Fruit fly (Drosophila melanogaster) whole organism, embryonic: ENCODE measurements around the gene Cyp4ac3.

Experiments
- Adf1 ChIP-seq: fragments of 200-800 bp; sonication (Bioruptor generic); IDR thresholded peaks from 2 replicates; pipeline ENCODE4 v1.3.6; 2022; ENCODE audit warnings: missing biosample characterization, missing genetic modification characterization
- Antp ChIP-seq: fragments of 200-800 bp; sonication (Bioruptor generic); optimal IDR thresholded peaks from 3 replicates; lab custom pipeline; 2016; ENCODE audit warnings: missing biosample characterization, missing genetic modification characterization
- CG1024 ChIP-seq: fragments of 200-800 bp; sonication (Bioruptor generic); IDR thresholded peaks from 2 replicates; pipeline ENCODE4 v1.3.6; 2022; ENCODE audit warnings: missing biosample characterization, missing genetic modification characterization
- CG10267 ChIP-seq: fragments of 200-800 bp; sonication (Bioruptor generic); optimal IDR thresholded peaks from 2 replicates; lab custom pipeline; 2018; ENCODE audit warnings: missing biosample characterization, mild to moderate bottlenecking, missing genetic modification characterization, moderate library complexity
- CG14441 ChIP-seq: fragments of 200-800 bp; sonication (Bioruptor generic); IDR thresholded peaks from 2 replicates; pipeline ENCODE4 v1.3.6; 2022; ENCODE audit warnings: missing biosample characterization, missing genetic modification characterization
- CG14965 ChIP-seq: fragments of 200-800 bp; sonication (Bioruptor generic); optimal IDR thresholded peaks from 2 replicates; lab custom pipeline; 2016; ENCODE audit warnings: missing biosample characterization, missing genetic modification characterization, borderline replicate concordance
- CG15479 ChIP-seq: fragments of 200-800 bp; sonication (Bioruptor generic); optimal IDR thresholded peaks from 3 replicates; lab custom pipeline; 2019; ENCODE audit warnings: missing biosample characterization, mild to moderate bottlenecking, missing genetic modification characterization, moderate library complexity
- CG2875 ChIP-seq: fragments of 200-800 bp; sonication (Bioruptor generic); optimal IDR thresholded peaks from 2 replicates; lab custom pipeline; 2017; ENCODE audit warnings: missing biosample characterization, mild to moderate bottlenecking, missing genetic modification characterization, missing genetic modification reagents
- CG32772 ChIP-seq: fragments of 200-800 bp; sonication (Bioruptor generic); IDR thresholded peaks from 2 replicates; pipeline ENCODE4 v1.3.6; 2022; ENCODE audit warnings: missing biosample characterization, missing genetic modification characterization
- CG34224 ChIP-seq: fragments of 200-800 bp; sonication (Bioruptor generic); IDR thresholded peaks from 3 replicates; pipeline ENCODE4 v1.3.6; 2022; ENCODE audit warnings: missing biosample characterization, missing genetic modification characterization; ENCODE audit not compliant: partially characterized antibody
- CG43689 ChIP-seq: fragments of 200-800 bp; sonication (Bioruptor generic); IDR thresholded peaks from 2 replicates; pipeline ENCODE4 v1.3.6; 2022; ENCODE audit warnings: missing biosample characterization, missing genetic modification characterization
- CG4854 ChIP-seq: fragments of 200-800 bp; sonication (Bioruptor generic); optimal IDR thresholded peaks from 2 replicates; lab custom pipeline; 2016; ENCODE audit warnings: missing biosample characterization, missing genetic modification characterization, inconsistent platforms
- CG5180 ChIP-seq: fragments of 200-800 bp; sonication (Bioruptor generic); optimal IDR thresholded peaks from 3 replicates; lab custom pipeline; 2017; ENCODE audit warnings: missing biosample characterization, missing genetic modification characterization, mild to moderate bottlenecking, moderate library complexity, missing genetic modification reagents
- CG6689 ChIP-seq: fragments of 200-800 bp; sonication (Bioruptor generic); IDR thresholded peaks from 2 replicates; pipeline ENCODE4 v1.3.6; 2022; ENCODE audit warnings: missing biosample characterization, missing genetic modification characterization
- CG7556 ChIP-seq: fragments of 200-800 bp; sonication (Bioruptor generic); optimal IDR thresholded peaks from 2 replicates; lab custom pipeline; 2017; ENCODE audit warnings: missing biosample characterization, mild to moderate bottlenecking, missing genetic modification characterization
- Camta ChIP-seq: fragments of 200-800 bp; sonication (Bioruptor generic); optimal IDR thresholded peaks from 2 replicates; lab custom pipeline; 2016; ENCODE audit warnings: missing biosample characterization, missing genetic modification characterization
- Dek ChIP-seq: fragments of 200-800 bp; sonication (Bioruptor generic); optimal IDR thresholded peaks from 3 replicates; lab custom pipeline; 2019; ENCODE audit warnings: missing biosample characterization, mild to moderate bottlenecking, missing genetic modification characterization, moderate library complexity
- Fer2 ChIP-seq: fragments of 200-800 bp; sonication (Bioruptor generic); optimal IDR thresholded peaks from 2 replicates; lab custom pipeline; 2018; ENCODE audit warnings: missing biosample characterization, mild to moderate bottlenecking, missing genetic modification characterization, moderate library complexity
- Hr78 ChIP-seq, 2 experiments: fragments of 200-800 bp in 1 of 2; fragments of >200 bp in 1 of 2; sonication (Bioruptor generic) in 1 of 2; optimal IDR thresholded peaks; 2 replicates each; lab custom pipeline; 2017 to 2019; ENCODE audit warnings: missing biosample characterization in 2 of 2, missing genetic modification characterization in 2 of 2, mild to moderate bottlenecking in 1 of 2, moderate library complexity in 1 of 2
- Pdp1 ChIP-seq, 2 experiments: fragments of 200-800 bp; sonication (Bioruptor generic); optimal IDR thresholded peaks; 3 replicates each; lab custom pipeline; 2016; ENCODE audit warnings: missing biosample characterization in 2 of 2, missing genetic modification characterization in 2 of 2, mild to moderate bottlenecking in 1 of 2, moderate library complexity in 1 of 2
- Scr ChIP-seq: fragments of 200-800 bp; sonication (Bioruptor generic); IDR thresholded peaks from 2 replicates; pipeline ENCODE4 v1.3.6; 2022; ENCODE audit warnings: missing biosample characterization, missing genetic modification characterization; ENCODE audit not compliant: partially characterized antibody
- Stat92E ChIP-seq, 3 experiments: fragments of >200 bp in 2 of 3; fragments of 200-800 bp in 1 of 3; sonication (Bioruptor generic) in 1 of 3; optimal IDR thresholded peaks; 2 replicates each; lab custom pipeline; 2017 to 2019; ENCODE audit warnings: missing biosample characterization in 3 of 3, missing genetic modification characterization in 3 of 3, mild to moderate bottlenecking in 1 of 3, moderate library complexity in 1 of 3
- Trl ChIP-seq, 3 experiments: fragments of >200 bp in 2 of 3; fragments of 200-800 bp in 1 of 3; sonication (Bioruptor generic) in 1 of 3; optimal IDR thresholded peaks; 2 replicates in 1 of 3; 3 replicates in 2 of 3; lab custom pipeline; 2016 to 2017; ENCODE audit warnings: missing biosample characterization in 1 of 3, missing genetic modification characterization in 1 of 3
- Usf ChIP-seq: fragments of 200-800 bp; sonication (Bioruptor generic); optimal IDR thresholded peaks from 2 replicates; lab custom pipeline; 2017; ENCODE audit warnings: missing genotype, missing biosample characterization, missing genetic modification characterization
- Xbp1 ChIP-seq: fragments of 200-800 bp; sonication (Bioruptor generic); optimal IDR thresholded peaks from 3 replicates; lab custom pipeline; 2016; ENCODE audit warnings: missing biosample characterization, mild to moderate bottlenecking, missing genetic modification characterization
- aop ChIP-seq: fragments of 200-800 bp; sonication (Bioruptor generic); IDR thresholded peaks from 2 replicates; pipeline ENCODE4 v1.3.6; 2022; ENCODE audit warnings: missing biosample characterization, missing genetic modification characterization
- az2 ChIP-seq: fragments of 200-800 bp; sonication (Bioruptor generic); optimal IDR thresholded peaks from 3 replicates; lab custom pipeline; 2016; ENCODE audit warnings: missing biosample characterization, missing genetic modification characterization
- chinmo ChIP-seq: fragments of 200-800 bp; sonication (Bioruptor generic); IDR thresholded peaks from 4 replicates; pipeline ENCODE4 v1.3.6; 2022; ENCODE audit warnings: missing biosample characterization, missing genetic modification characterization; ENCODE audit not compliant: partially characterized antibody
- corto ChIP-seq: fragments of 200-800 bp; sonication (Bioruptor generic); optimal IDR thresholded peaks from 2 replicates; lab custom pipeline; 2016; ENCODE audit warnings: missing biosample characterization, mild to moderate bottlenecking, missing genetic modification characterization, moderate library complexity
- dan ChIP-seq: fragments of 200-800 bp; sonication (Bioruptor generic); IDR thresholded peaks from 2 replicates; pipeline ENCODE4 v1.3.6; 2022; ENCODE audit warnings: missing biosample characterization, missing genetic modification characterization
- exex ChIP-seq: fragments of 200-800 bp; sonication (Bioruptor generic); optimal IDR thresholded peaks from 4 replicates; lab custom pipeline; 2018; ENCODE audit warnings: missing biosample characterization, mild to moderate bottlenecking, missing genetic modification characterization, moderate library complexity
- gcm ChIP-seq: fragments of 200-800 bp; sonication (Bioruptor generic); optimal IDR thresholded peaks from 2 replicates; lab custom pipeline; 2019; ENCODE audit warnings: missing biosample characterization, mild to moderate bottlenecking, missing genetic modification characterization, moderate library complexity
- inv ChIP-seq: fragments of 200-800 bp; sonication (Bioruptor generic); IDR thresholded peaks from 2 replicates; pipeline ENCODE4 v1.3.6; 2022; ENCODE audit warnings: missing biosample characterization, missing genetic modification characterization; ENCODE audit not compliant: partially characterized antibody
- jumu ChIP-seq: fragments of 200-800 bp; sonication (Bioruptor generic); optimal IDR thresholded peaks from 3 replicates; lab custom pipeline; 2016; ENCODE audit warnings: missing biosample characterization, missing genetic modification characterization
- kay ChIP-seq: fragments of 200-800 bp; sonication (Bioruptor generic); optimal IDR thresholded peaks from 2 replicates; lab custom pipeline; 2016; ENCODE audit warnings: missing biosample characterization, missing genetic modification characterization
- lbe ChIP-seq: fragments of 200-800 bp; sonication (Bioruptor generic); optimal IDR thresholded peaks from 2 replicates; lab custom pipeline; 2016; ENCODE audit warnings: missing biosample characterization, mild to moderate bottlenecking, missing genetic modification characterization
- onecut ChIP-seq: fragments of 200-800 bp; sonication (Bioruptor generic); IDR thresholded peaks from 2 replicates; pipeline ENCODE4 v1.3.6; 2022; ENCODE audit warnings: missing biosample characterization, missing genetic modification characterization
- otp ChIP-seq: fragments of 200-800 bp; sonication (Bioruptor generic); IDR thresholded peaks from 3 replicates; pipeline ENCODE4, ENCODE4 v1.3.6; 2022; ENCODE audit warnings: missing biosample characterization, missing genetic modification characterization
- slbo ChIP-seq: fragments of 200-800 bp; sonication (Bioruptor generic); IDR thresholded peaks from 2 replicates; pipeline ENCODE4 v1.3.6; 2022; ENCODE audit warnings: missing biosample characterization, missing genetic modification characterization
- sna ChIP-seq: fragments of 200-800 bp; sonication (Bioruptor generic); IDR thresholded peaks from 2 replicates; pipeline ENCODE4 v1.3.6; 2022; ENCODE audit warnings: missing biosample characterization, missing genetic modification characterization; ENCODE audit not compliant: partially characterized antibody
- stwl ChIP-seq: fragments of 200-800 bp; sonication (Bioruptor generic); optimal IDR thresholded peaks from 3 replicates; lab custom pipeline; 2018; ENCODE audit warnings: missing biosample characterization, mild to moderate bottlenecking, missing genetic modification characterization, moderate library complexity
- tap ChIP-seq: fragments of 200-800 bp; optimal IDR thresholded peaks from 3 replicates; lab custom pipeline; 2019; ENCODE audit warnings: missing biosample characterization, mild to moderate bottlenecking, missing genetic modification characterization, moderate library complexity
- trem ChIP-seq: fragments of 200-800 bp; optimal IDR thresholded peaks from 3 replicates; lab custom pipeline; 2019; ENCODE audit warnings: missing biosample characterization, mild to moderate bottlenecking, missing genetic modification characterization, moderate library complexity
- vvl ChIP-seq: fragments of 200-800 bp; sonication (Bioruptor generic); IDR thresholded peaks from 2 replicates; pipeline ENCODE4 v1.3.6; 2022; ENCODE audit warnings: missing biosample characterization, missing genetic modification characterization
- z ChIP-seq: fragments of 200-800 bp; sonication (Bioruptor generic); IDR thresholded peaks from 3 replicates; pipeline ENCODE4 v1.3.6; 2022; ENCODE audit warnings: missing biosample characterization, missing genetic modification characterization

Gene Cyp4ac3

DNA sequence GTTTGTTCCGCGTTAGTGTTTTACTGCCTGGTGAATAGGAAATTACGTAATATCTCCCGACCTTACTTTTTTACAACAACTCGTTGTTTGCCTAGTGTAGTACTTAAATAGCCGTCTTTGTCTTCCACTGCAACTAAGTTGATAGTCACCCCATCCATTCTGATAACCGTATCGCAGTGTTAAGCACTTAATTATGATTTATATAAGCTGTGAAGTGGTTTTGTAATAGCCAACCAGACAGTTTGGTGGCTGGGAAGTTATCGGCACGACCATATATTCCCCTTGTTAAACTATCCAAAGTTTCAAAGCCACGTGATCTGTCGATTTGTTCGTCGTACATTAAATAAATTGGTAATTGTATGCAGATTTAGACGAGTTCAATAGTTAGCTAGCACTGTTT, 36.1 kb downstream of the Cyp4ac3 start (continued):
- TF ChIP-seq Camta (GFP tag; lab: Kevin White, UChicago) (no peak), CG32772 (GFP tag; lab: Robert Waterston, UW) (no peak), Pdp1 (GFP tag; optimal IDR thresholded peaks at IDR 0.05; lab: Kevin White, UChicago) (peak in 1 of 2 experiments; percentile 88), Fer2 (tag; lab: Kevin White, UChicago) (no peak), CG7556 (GFP tag; lab: Kevin White, UChicago) (no peak), CG5180 (GFP tag; lab: Kevin White, UChicago) (no peak), Trl (optimal IDR thresholded peaks at IDR 0.05; lab: Kevin White, UChicago) (no peak), Trl (GFP tag; optimal IDR thresholded peaks at IDR 0.05; lab: Kevin White, UChicago) (no peak), CG43689 (GFP tag; lab: Robert Waterston, UW) (no peak), exex (tag; lab: Kevin White, UChicago) (peak; percentile 81), lbe (GFP tag; lab: Kevin White, UChicago) (no peak), z (GFP tag; lab: Robert Waterston, UW) (no peak), Antp (GFP tag; lab: Kevin White, UChicago) (no peak), CG1024 (no peak), CG10267 (no peak)

DNA sequence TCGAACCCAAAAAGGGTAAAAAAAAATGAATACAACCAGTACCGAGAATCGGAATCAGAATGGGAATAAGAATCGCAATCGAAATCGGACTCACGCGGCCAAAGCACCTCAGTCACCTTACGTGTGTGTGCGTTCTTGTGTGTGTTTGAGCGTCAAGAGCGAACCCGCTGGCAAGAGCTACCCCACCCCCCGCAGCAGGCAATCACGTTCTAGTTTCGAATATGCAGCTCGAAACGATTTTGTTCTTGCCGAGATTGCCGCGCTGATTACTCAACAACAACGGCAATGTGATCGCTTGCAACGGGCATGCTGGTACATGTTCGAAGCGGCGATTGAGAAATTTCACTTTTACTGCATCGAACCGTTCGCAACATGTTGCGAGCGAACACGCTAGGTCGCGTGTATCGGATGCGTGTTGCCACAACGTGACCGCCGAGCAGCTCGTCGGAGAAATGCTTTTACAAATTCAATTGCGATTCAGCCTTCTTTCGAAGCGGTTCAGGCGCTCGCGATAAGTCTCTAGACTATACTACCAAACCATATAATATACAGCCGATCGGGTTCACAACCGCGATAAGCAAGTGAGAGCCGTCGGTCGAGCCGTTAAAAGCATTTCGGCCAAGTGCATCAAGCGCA, 37.1 kb downstream of the Cyp4ac3 start:
- TF ChIP-seq CG2875 (GFP tag; lab: Kevin White, UChicago) (peak; percentile 1), aop (GFP tag; lab: Robert Waterston, UW) (no peak), z (GFP tag; lab: Robert Waterston, UW) (peak; percentile 59; the same call in 1 of the 3 replicates), Adf1 (GFP tag; lab: Robert Waterston, UW) (peak; percentile 9; the same call in 1 of the 2 replicates), lbe (GFP tag; lab: Kevin White, UChicago) (peak; percentile 69), onecut (GFP tag; lab: Robert Waterston, UW) (no peak), otp (GFP tag; lab: Robert Waterston, UW) (no peak; the same call in 2 of the 3 replicates), dan (GFP tag; lab: Robert Waterston, UW) (no peak), CG6689 (0 out of 2 replicates have a peak, but pooled peaks have one; percentile 6), Xbp1 (GFP tag; lab: Kevin White, UChicago) (no peak), CG14965 (GFP tag; lab: Kevin White, UChicago) (no peak), trem (tag; lab: Kevin White, UChicago) (peak; percentile 19), Dek (tag; lab: Kevin White, UChicago) (no peak), CG34224 (GFP tag; lab: Robert Waterston, UW) (no peak), kay (no peak), slbo (GFP tag; lab: Robert Waterston, UW) (no peak), stwl (tag; lab: Kevin White, UChicago) (no peak), tap (no peak), inv (GFP tag; lab: Robert Waterston, UW) (no peak), jumu (no peak), Scr (GFP tag; lab: Robert Waterston, UW) (0 out of 2 replicates have a peak, but pooled peaks have one; percentile 25), vvl (no peak; the same call in 1 of the 2 replicates), corto (GFP tag; lab: Kevin White, UChicago) (peak; percentile 87), az2 (GFP tag; lab: Kevin White, UChicago) (no peak), CG15479 (peak; percentile 48), Hr78 (GFP tag; optimal IDR thresholded peaks at IDR 0.05; lab: Kevin White, UChicago) (peak in 1 of 2 experiments; percentile 65), CG14441 (no peak; the same call in 1 of the 2 replicates), Pdp1 (GFP tag; optimal IDR thresholded peaks at IDR 0.05; lab: Kevin White, UChicago) (peak in 1 of 2 experiments; percentile 94), sna (GFP tag; lab: Robert Waterston, UW) (0 out of 2 replicates have a peak, but pooled peaks have one; percentile 24), CG4854 (GFP tag; lab: Kevin White, UChicago) (no peak), Stat92E (GFP tag; optimal IDR thresholded peaks at IDR 0.05; lab: Kevin White, UChicago) (peak in 1 of 3 experiments; percentile 67), gcm (GFP tag; lab: Kevin White, UChicago) (peak; percentile 23), chinmo (peak; percentile 90), Usf (GFP tag; lab: Kevin White, UChicago) (no peak), CG10267 (no peak)
